Worm (Caenorhabditis elegans) whole organism, mixed stage, embryonic: ENCODE measurements around the gene pyt-1.

ENCODE experiments used
- M03D4.4 ChIP-seq: sonication (generic microtip); optimal IDR thresholded peaks from 2 replicates; lab custom pipeline; 2017; ENCODE audit warnings: mild to moderate bottlenecking, missing genetic modification characterization, missing compliant biosample characterization
- nhr-76 ChIP-seq: sonication (generic microtip); optimal IDR thresholded peaks from 2 replicates; lab custom pipeline; 2017; ENCODE audit warnings: missing biosample characterization, missing genetic modification characterization
- pha-4 ChIP-seq: fragments of 150-350 bp; optimal IDR thresholded peaks from 2 replicates; lab custom pipeline; 2018; ENCODE audit warnings: missing biosample characterization, missing genetic modification reagents, missing genetic modification characterization
- sem-2 ChIP-seq: fragments of 200-800 bp; sonication (Bioruptor generic); optimal IDR thresholded peaks from 2 replicates; lab custom pipeline; 2018; ENCODE audit warnings: mild to moderate bottlenecking, missing genetic modification characterization, missing compliant biosample characterization
- unc-62 ChIP-seq: fragments of 150-350 bp; optimal IDR thresholded peaks from 2 replicates; lab custom pipeline; 2014; ENCODE audit warnings: missing biosample characterization, missing genetic modification reagents, missing genetic modification characterization

ce11 chrV:10202340-10202739 is 26.8 kb downstream of the pyt-1 start:
- TF ChIP-seq sem-2 (no peak), M03D4.4 (no peak), unc-62 (GFP tag; lab: Kevin White, UChicago) (no peak), nhr-76 (no peak), pha-4 (tag; lab: Kevin White, UChicago) (no peak)
